Fruit fly (Drosophila melanogaster): ENCODE results near the gene nis.

nis gene

DNA sequence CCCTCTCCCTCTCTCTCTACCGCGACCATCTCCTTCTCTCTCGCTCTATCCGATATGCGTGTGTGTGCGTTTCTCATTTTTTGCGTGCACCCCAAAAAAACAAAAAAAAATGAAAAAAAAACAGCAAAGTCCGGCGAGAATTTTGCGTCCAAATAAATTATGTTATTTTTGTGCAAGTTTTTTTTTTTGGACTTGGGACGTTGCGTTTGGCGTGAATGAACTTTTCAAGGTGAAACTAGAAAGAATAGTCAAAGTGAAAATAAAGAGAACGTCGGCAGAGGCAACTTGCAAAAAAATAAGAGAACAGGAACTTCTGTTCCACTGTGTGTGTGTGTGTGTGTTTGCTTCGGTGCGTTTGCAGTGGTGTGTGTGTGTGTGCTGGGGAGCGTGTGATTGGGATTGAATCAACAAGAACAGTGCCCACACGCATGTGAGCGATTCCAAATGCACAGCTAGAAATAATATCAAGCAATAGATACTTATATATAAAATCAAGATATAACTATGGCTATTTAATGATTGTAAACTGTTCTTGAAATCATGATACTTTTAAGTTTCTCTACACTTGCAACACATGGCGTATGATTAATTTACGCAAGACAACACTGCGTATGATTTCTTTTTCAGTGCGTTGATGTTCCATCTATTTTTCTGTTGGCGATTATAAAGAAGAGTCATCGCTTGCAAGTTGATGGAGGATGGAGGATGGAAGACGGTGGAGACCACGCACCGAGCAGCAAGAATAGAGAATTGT lies 42.4 kb upstream of the nis start (continued):
- TF ChIP-seq CG13123 (GFP tag; optimal IDR thresholded peaks at IDR 0.05) (no peak), jing (GFP tag; optimal IDR thresholded peaks at IDR 0.05) (peak; percentile 37), CG4328 (GFP tag; optimal IDR thresholded peaks at IDR 0.05) (no peak), ham (GFP tag; IDR thresholded peaks at IDR 0.05) (no peak), fru (optimal IDR thresholded peaks at IDR 0.05) (no peak), CG10267 (tag; optimal IDR thresholded peaks at IDR 0.05) (no peak), CG6272 (GFP tag; IDR thresholded peaks at IDR 0.05) (no peak), CG18764 (GFP tag; optimal IDR thresholded peaks at IDR 0.05) (no peak), CG17186 (GFP tag; optimal IDR thresholded peaks at IDR 0.05) (no peak), CG42726 (GFP tag; IDR thresholded peaks at IDR 0.05; ENCODE audit: partially characterized antibody) (no peak), NfI (GFP tag; optimal IDR thresholded peaks at IDR 0.05) (peak; percentile 69), CG2889 (GFP tag; IDR thresholded peaks at IDR 0.05) (no peak), Abd-B (GFP tag; optimal IDR thresholded peaks at IDR 0.05) (no peak), Dp (GFP tag; optimal IDR thresholded peaks at IDR 0.05) (no peak), Meics (GFP tag; optimal IDR thresholded peaks at IDR 0.05) (peak; percentile 62), ase (GFP tag; IDR thresholded peaks at IDR 0.05) (0 out of 3 replicates have a peak, but pooled peaks have one; percentile 5), twi (tag; optimal IDR thresholded peaks at IDR 0.05) (no peak), CG8944 (GFP tag; optimal IDR thresholded peaks at IDR 0.05) (no peak), Hr51 (GFP tag; optimal IDR thresholded peaks at IDR 0.05) (peak in 1 of 2 experiments; percentile 69), Hmx (GFP tag; optimal IDR thresholded peaks at IDR 0.05) (no peak), chif (GFP tag; optimal IDR thresholded peaks at IDR 0.05) (peak in 1 of 2 experiments; percentile 4), dysf (GFP tag; IDR thresholded peaks at IDR 0.05) (peak; percentile 83), tup (GFP tag; optimal IDR thresholded peaks at IDR 0.05) (no peak), CG8924 (tag; optimal IDR thresholded peaks at IDR 0.05) (peak; percentile 62), HLH54F (GFP tag; optimal IDR thresholded peaks at IDR 0.05) (peak; percentile 39), CG7928 (GFP tag; optimal IDR thresholded peaks at IDR 0.05) (peak; percentile 6), Hmr (GFP tag; optimal IDR thresholded peaks at IDR 0.05) (peak; percentile 80), ara (GFP tag; IDR thresholded peaks at IDR 0.05) (no peak), nmo (GFP tag; optimal IDR thresholded peaks at IDR 0.05) (peak; percentile 39), ttk (GFP tag; IDR thresholded peaks at IDR 0.05) (0 out of 2 replicates have a peak, but pooled peaks have one; percentile 36), esg (GFP tag; conservative IDR thresholded peaks at IDR 0.05) (peak; percentile 52), Elba2 (GFP tag; optimal IDR thresholded peaks at IDR 0.05) (no peak), bcd (GFP tag; optimal IDR thresholded peaks at IDR 0.05) (peak; percentile 27), sc (optimal IDR thresholded peaks at IDR 0.05) (no peak), sc (GFP tag; optimal IDR thresholded peaks at IDR 0.05) (no peak), pzg (GFP tag; optimal IDR thresholded peaks at IDR 0.05) (no peak), CG4404 (GFP tag; IDR thresholded peaks at IDR 0.05) (0 out of 2 replicates have a peak, but pooled peaks have one; percentile 26), Jarid2 (GFP tag; optimal IDR thresholded peaks at IDR 0.05) (peak; percentile 12), CG3995 (GFP tag; optimal IDR thresholded peaks at IDR 0.05) (peak; percentile 1), wor (GFP tag; IDR thresholded peaks at IDR 0.05) (peak; percentile 36; the same call in 1 of the 2 replicates), CG12155 (GFP tag; optimal IDR thresholded peaks at IDR 0.05) (peak; percentile 42), CG6689 (GFP tag; IDR thresholded peaks at IDR 0.05) (no peak), pita (GFP tag; optimal IDR thresholded peaks at IDR 0.05) (no peak), her (GFP tag; optimal IDR thresholded peaks at IDR 0.05) (no peak), Hey (tag; optimal IDR thresholded peaks at IDR 0.05) (no peak), dimm (GFP tag; IDR thresholded peaks at IDR 0.05) (no peak), sug (tag; optimal IDR thresholded peaks at IDR 0.05) (peak; percentile 41), Rx (GFP tag; IDR thresholded peaks at IDR 0.05) (peak; percentile 60), gce (GFP tag; IDR thresholded peaks at IDR 0.05) (peak; percentile 58; the same call in 1 of the 3 replicates), cato (GFP tag; optimal IDR thresholded peaks at IDR 0.05; ENCODE audit: borderline replicate concordance) (no peak)
